Fruit fly (Drosophila melanogaster): ENCODE data around the gene CG32638.
A peak's percentile ranks its signal among the peaks of the same experiment; 100 is the strongest.

CG32638 gene

dm6 chrX:13127973-13128749 is 433 bp downstream of the CG32638 start (continued):
- TF ChIP-seq CG12219 (GFP tag; optimal IDR thresholded peaks at IDR 0.05) (no peak), bab2 (GFP tag; optimal IDR thresholded peaks at IDR 0.05) (peak; percentile 19), Dp (GFP tag; optimal IDR thresholded peaks at IDR 0.05) (no peak), CG4707 (GFP tag; optimal IDR thresholded peaks at IDR 0.05) (peak; percentile 6), Taf1 (GFP tag; IDR thresholded peaks at IDR 0.05) (no peak), ssp (GFP tag; IDR thresholded peaks at IDR 0.05) (0 out of 2 replicates have a peak, but pooled peaks have one; percentile 16), bowl (GFP tag; IDR thresholded peaks at IDR 0.05) (no peak), CG13287 (GFP tag; IDR thresholded peaks at IDR 0.05; ENCODE audit: partially characterized antibody) (no peak), YL-1 (GFP tag; optimal IDR thresholded peaks at IDR 0.05) (no peak), ash1 (GFP tag; optimal IDR thresholded peaks at IDR 0.05) (no peak), nom (GFP tag; optimal IDR thresholded peaks at IDR 0.05) (no peak), peb (GFP tag; IDR thresholded peaks at IDR 0.05) (no peak), bcd (GFP tag; optimal IDR thresholded peaks at IDR 0.05) (peak; percentile 16), tap (tag; optimal IDR thresholded peaks at IDR 0.05) (no peak), tx (GFP tag; optimal IDR thresholded peaks at IDR 0.05) (peak; percentile 23), Pdp1 (GFP tag; optimal IDR thresholded peaks at IDR 0.05) (peak in 1 of 2 experiments; percentile 54), tll (GFP tag; optimal IDR thresholded peaks at IDR 0.05) (no peak), CG5245 (GFP tag; optimal IDR thresholded peaks at IDR 0.05) (peak; percentile 12), sens (GFP tag) (peak; percentile 95), CG10979 (tag; optimal IDR thresholded peaks at IDR 0.05) (peak; percentile 49), Ada2b (GFP tag; IDR thresholded peaks at IDR 0.05) (no peak), CG10274 (GFP tag; optimal IDR thresholded peaks at IDR 0.05) (no peak), ara (GFP tag; IDR thresholded peaks at IDR 0.05) (peak; percentile 44; the same call in 1 of the 2 replicates), ci (GFP tag; IDR thresholded peaks at IDR 0.05) (peak; percentile 84), Meics (GFP tag; optimal IDR thresholded peaks at IDR 0.05) (no peak), CG6813 (GFP tag; optimal IDR thresholded peaks at IDR 0.05) (no peak), HLH54F (GFP tag; optimal IDR thresholded peaks at IDR 0.05) (no peak), CG17612 (GFP tag; IDR thresholded peaks at IDR 0.05) (no peak), CG10462 (GFP tag; optimal IDR thresholded peaks at IDR 0.05) (no peak), Doc3 (GFP tag; IDR thresholded peaks at IDR 0.05; ENCODE audit: partially characterized antibody) (no peak), CG12155 (GFP tag; optimal IDR thresholded peaks at IDR 0.05) (no peak), Dad (GFP tag; optimal IDR thresholded peaks at IDR 0.05) (peak; percentile 4), sna (GFP tag; IDR thresholded peaks at IDR 0.05; ENCODE audit: partially characterized antibody) (no peak), disco-r (GFP tag; optimal IDR thresholded peaks at IDR 0.05) (no peak), gsb-n (tag; optimal IDR thresholded peaks at IDR 0.05) (peak; percentile 1), tup (GFP tag; optimal IDR thresholded peaks at IDR 0.05) (no peak), Side (GFP tag; optimal IDR thresholded peaks at IDR 0.05) (no peak), Bdp1 (GFP tag; optimal IDR thresholded peaks at IDR 0.05) (peak; percentile 21), CG2202 (tag; optimal IDR thresholded peaks at IDR 0.05) (peak; percentile 32), tgo (GFP tag; IDR thresholded peaks at IDR 0.05) (peak; percentile 34; the same call in 1 of the 3 replicates), CG16779 (GFP tag; IDR thresholded peaks at IDR 0.05) (no peak), hth (optimal IDR thresholded peaks at IDR 0.05) (no peak), CG7987 (GFP tag; optimal IDR thresholded peaks at IDR 0.05) (no peak), Jarid2 (GFP tag; optimal IDR thresholded peaks at IDR 0.05) (no peak), Awh (GFP tag; IDR thresholded peaks at IDR 0.05) (no peak), otp (GFP tag; IDR thresholded peaks at IDR 0.05) (peak; percentile 45; the same call in 1 of the 3 replicates), CG14667 (GFP tag; IDR thresholded peaks at IDR 0.05) (peak; percentile 34; the same call in 1 of the 2 replicates), CG30403 (GFP tag; optimal IDR thresholded peaks at IDR 0.05) (peak; percentile 55), chif (GFP tag; optimal IDR thresholded peaks at IDR 0.05) (peak; percentile 23 to 51)
